Worm (Caenorhabditis elegans) whole organism, young adult: ENCODE results near the gene irld-6.

Source experiments
- B0261.1 ChIP-seq: sonication (generic microtip); optimal IDR thresholded peaks from 2 replicates; lab custom pipeline; 2016; ENCODE audit warnings: mild to moderate bottlenecking, missing genetic modification characterization, moderate library complexity, missing compliant biosample characterization
- B0336.3 ChIP-seq: fragments of 200-800 bp; sonication (Bioruptor generic); IDR thresholded peaks from 2 replicates; pipeline ENCODE4 v1.3.6; 2022; ENCODE audit warnings: missing genetic modification characterization, missing compliant biosample characterization
- F23B12.7 ChIP-seq: sonication (generic microtip); optimal IDR thresholded peaks from 2 replicates; lab custom pipeline; 2017; ENCODE audit warnings: missing genetic modification characterization, mild to moderate bottlenecking, missing compliant biosample characterization, antibody characterized with exemption, moderate library complexity; ENCODE audit not compliant: insufficient read depth
- F33H1.4 ChIP-seq: fragments of 200-800 bp; sonication (Bioruptor generic); IDR thresholded peaks from 2 replicates; pipeline ENCODE4 v1.3.6; 2022; ENCODE audit warnings: missing genetic modification reagents, missing genetic modification characterization, missing compliant biosample characterization
- F49E8.2 ChIP-seq: sonication (generic microtip); optimal IDR thresholded peaks from 3 replicates; lab custom pipeline; 2017; ENCODE audit warnings: missing genetic modification characterization, mild to moderate bottlenecking, missing compliant biosample characterization, antibody characterized with exemption, moderate library complexity; ENCODE audit not compliant: insufficient read depth
- F52B5.7 ChIP-seq: sonication (generic microtip); optimal IDR thresholded peaks from 2 replicates; lab custom pipeline; 2016; ENCODE audit warnings: mild to moderate bottlenecking, missing genetic modification characterization, missing compliant biosample characterization
- F55B11.4 ChIP-seq: sonication (generic microtip); optimal IDR thresholded peaks from 2 replicates; lab custom pipeline; 2016; ENCODE audit warnings: missing compliant biosample characterization, missing genetic modification characterization, borderline replicate concordance; ENCODE audit not compliant: insufficient read depth
- T07F8.4 ChIP-seq: sonication (generic microtip); optimal IDR thresholded peaks from 2 replicates; lab custom pipeline; 2016; ENCODE audit warnings: mild to moderate bottlenecking, missing genetic modification characterization, moderate library complexity, missing compliant biosample characterization
- T26A5.8 ChIP-seq: sonication (generic microtip); optimal IDR thresholded peaks from 2 replicates; lab custom pipeline; 2016; ENCODE audit warnings: missing genetic modification characterization, missing compliant biosample characterization
- Y95B8A.8 ChIP-seq: fragments of 200-800 bp; sonication (Bioruptor generic); IDR thresholded peaks from 2 replicates; pipeline ENCODE4 v1.3.6; 2022; ENCODE audit warnings: missing genetic modification reagents, missing genetic modification characterization, missing compliant biosample characterization
- atf-7 ChIP-seq: sonication (generic microtip); optimal IDR thresholded peaks from 2 replicates; lab custom pipeline; 2017; ENCODE audit warnings: mild to moderate bottlenecking, missing genetic modification characterization, missing compliant biosample characterization
- bed-2 ChIP-seq: fragments of 200-800 bp; sonication (Bioruptor generic); IDR thresholded peaks from 2 replicates; pipeline ENCODE4 v1.3.6; 2022; ENCODE audit warnings: missing genetic modification reagents, missing genetic modification characterization, missing compliant biosample characterization
- cebp-1 ChIP-seq, 2 experiments: fragments of 200-800 bp in 1 of 2; sonication (Bioruptor generic) in 1 of 2; sonication (generic microtip) in 1 of 2; IDR thresholded peaks in 1 of 2; optimal IDR thresholded peaks in 1 of 2; 2 replicates each; pipeline versions ENCODE4 v1.3.6 to Lab custom; 2017 to 2022; ENCODE audit warnings: missing compliant biosample characterization in 2 of 2, missing genetic modification characterization in 2 of 2, mild to moderate bottlenecking in 1 of 2, missing genetic modification reagents in 1 of 2, moderate library complexity in 1 of 2
- ceh-27 ChIP-seq: fragments of 200-800 bp; sonication (Bioruptor generic); optimal IDR thresholded peaks from 2 replicates; lab custom pipeline; 2018; ENCODE audit warnings: mild to moderate bottlenecking, missing genetic modification characterization, moderate library complexity, missing compliant biosample characterization
- ceh-40 ChIP-seq: fragments of 200-800 bp; sonication (Bioruptor generic); IDR thresholded peaks from 2 replicates; pipeline ENCODE4 v1.3.6; 2022; ENCODE audit warnings: missing genetic modification characterization, missing compliant biosample characterization
- ceh-79 ChIP-seq: sonication (generic microtip); optimal IDR thresholded peaks from 2 replicates; lab custom pipeline; 2017; ENCODE audit warnings: mild to moderate bottlenecking, missing genetic modification characterization, missing compliant biosample characterization
- dox-1 ChIP-seq: fragments of 200-800 bp; sonication (Bioruptor generic); IDR thresholded peaks from 2 replicates; pipeline ENCODE4 v1.3.6; 2022; ENCODE audit warnings: missing genetic modification reagents, missing genetic modification characterization, missing compliant biosample characterization
- dpl-1 ChIP-seq: fragments of 150-350 bp; optimal IDR thresholded peaks from 2 replicates; lab custom pipeline; 2014; ENCODE audit warnings: missing biosample characterization, missing genetic modification reagents, missing genetic modification characterization
- efl-1 ChIP-seq: fragments of 150-350 bp; optimal IDR thresholded peaks from 2 replicates; lab custom pipeline; 2014; ENCODE audit warnings: missing biosample characterization, missing genetic modification reagents, missing genetic modification characterization
- egrh-3 ChIP-seq: fragments of 200-800 bp; sonication (Bioruptor generic); IDR thresholded peaks from 2 replicates; pipeline ENCODE4 v1.3.6; 2022; ENCODE audit warnings: missing genetic modification reagents, missing genetic modification characterization, missing compliant biosample characterization
- ekl-4 ChIP-seq: fragments of 200-800 bp; sonication (Bioruptor generic); IDR thresholded peaks from 2 replicates; pipeline ENCODE4 v1.3.6; 2022; ENCODE audit warnings: missing genetic modification reagents, missing genetic modification characterization, missing compliant biosample characterization
- ets-4 ChIP-seq: fragments of 200-800 bp; sonication (Bioruptor generic); optimal IDR thresholded peaks from 2 replicates; lab custom pipeline; 2018; ENCODE audit warnings: mild to moderate bottlenecking, missing genetic modification characterization, missing compliant biosample characterization
- gei-17 ChIP-seq: fragments of 200-800 bp; sonication (Bioruptor generic); optimal IDR thresholded peaks from 2 replicates; lab custom pipeline; 2018; ENCODE audit warnings: mild to moderate bottlenecking, missing genetic modification characterization, missing compliant biosample characterization
- him-1 ChIP-seq: sonication (generic microtip); optimal IDR thresholded peaks from 2 replicates; lab custom pipeline; 2016; ENCODE audit warnings: missing genotype, missing genetic modification reagents, missing genetic modification characterization, missing compliant biosample characterization
- hmg-1.2 ChIP-seq: fragments of 200-800 bp; sonication (Bioruptor generic); IDR thresholded peaks from 2 replicates; pipeline ENCODE4 v1.3.6; 2022; ENCODE audit warnings: missing genetic modification reagents, missing genetic modification characterization, missing compliant biosample characterization
- hsf-1 ChIP-seq: fragments of 200-800 bp; sonication (Bioruptor generic); IDR thresholded peaks from 2 replicates; pipeline ENCODE4 v1.3.6; 2022; ENCODE audit warnings: missing genetic modification reagents, missing genetic modification characterization, missing compliant biosample characterization
- let-526 ChIP-seq: fragments of 200-800 bp; sonication (Bioruptor generic); IDR thresholded peaks from 2 replicates; pipeline ENCODE4 v1.3.6; 2022; ENCODE audit warnings: missing genetic modification reagents, missing genetic modification characterization, missing compliant biosample characterization
- lin-26 ChIP-seq: fragments of 200-800 bp; sonication (Bioruptor generic); IDR thresholded peaks from 2 replicates; pipeline ENCODE4 v1.3.6; 2022; ENCODE audit warnings: missing genetic modification reagents, missing genetic modification characterization, missing compliant biosample characterization
- lin-35 ChIP-seq, 3 experiments: fragments of 150-350 bp in 2 of 3; sonication (generic microtip) in 1 of 3; optimal IDR thresholded peaks; 2 replicates each; lab custom pipeline; 2014 to 2018; ENCODE audit warnings: missing biosample characterization in 3 of 3, missing genetic modification characterization in 3 of 3, missing genetic modification reagents in 3 of 3
- lin-40 ChIP-seq: sonication (generic microtip); optimal IDR thresholded peaks from 2 replicates; lab custom pipeline; 2016; ENCODE audit warnings: missing genetic modification characterization, mild to moderate bottlenecking, missing compliant biosample characterization, missing genotype, missing genetic modification reagents
- lir-1 ChIP-seq: fragments of 200-800 bp; sonication (Bioruptor generic); conservative IDR thresholded peaks from 2 replicates; pipeline ENCODE4 v1.3.6; 2022; ENCODE audit warnings: missing genetic modification reagents, missing genetic modification characterization, missing compliant biosample characterization
- lsl-1 ChIP-seq: fragments of 200-800 bp; sonication (Bioruptor generic); optimal IDR thresholded peaks from 2 replicates; lab custom pipeline; 2018; ENCODE audit warnings: mild to moderate bottlenecking, missing genetic modification characterization, moderate library complexity, missing compliant biosample characterization
- lsy-27 ChIP-seq: sonication (generic microtip); optimal IDR thresholded peaks from 2 replicates; lab custom pipeline; 2017; ENCODE audit warnings: missing genetic modification characterization, mild to moderate bottlenecking, missing compliant biosample characterization, antibody characterized with exemption, missing genotype, borderline replicate concordance; ENCODE audit not compliant: insufficient read depth
- madf-3 ChIP-seq: fragments of 200-800 bp; sonication (Bioruptor generic); IDR thresholded peaks from 2 replicates; pipeline ENCODE4 v1.3.6; 2022; ENCODE audit warnings: missing genetic modification reagents, missing genetic modification characterization, missing compliant biosample characterization
- nfya-1 ChIP-seq: sonication (generic microtip); optimal IDR thresholded peaks from 2 replicates; lab custom pipeline; 2017; ENCODE audit warnings: antibody characterized with exemption, missing compliant biosample characterization, missing genetic modification characterization, borderline replicate concordance; ENCODE audit not compliant: insufficient read depth
- nfyb-1 ChIP-seq: fragments of 200-800 bp; sonication (Bioruptor generic); IDR thresholded peaks from 2 replicates; pipeline ENCODE4 v1.3.6; 2022; ENCODE audit warnings: missing genetic modification reagents, missing genetic modification characterization, missing compliant biosample characterization
- nhr-179 ChIP-seq: sonication (generic microtip); optimal IDR thresholded peaks from 2 replicates; lab custom pipeline; 2016; ENCODE audit warnings: mild to moderate bottlenecking, missing genetic modification characterization, missing compliant biosample characterization
- nhr-27 ChIP-seq: fragments of 200-800 bp; sonication (Bioruptor generic); optimal IDR thresholded peaks from 2 replicates; lab custom pipeline; 2018; ENCODE audit warnings: mild to moderate bottlenecking, missing genetic modification characterization, moderate library complexity, missing compliant biosample characterization
- rec-8 ChIP-seq, 2 experiments: sonication (generic microtip); optimal IDR thresholded peaks; 2 replicates each; lab custom pipeline; 2016; ENCODE audit warnings: mild to moderate bottlenecking in 2 of 2, missing genetic modification characterization in 2 of 2, missing genetic modification reagents in 2 of 2, missing genotype in 2 of 2, missing biosample characterization in 1 of 2, missing compliant biosample characterization in 1 of 2, moderate library complexity in 1 of 2
- snpc-1.3 ChIP-seq: sonication (generic microtip); optimal IDR thresholded peaks from 2 replicates; lab custom pipeline; 2017; ENCODE audit warnings: missing genetic modification characterization, mild to moderate bottlenecking, missing compliant biosample characterization, antibody characterized with exemption, moderate library complexity, missing genotype, missing genetic modification reagents; ENCODE audit not compliant: insufficient read depth
- somi-1 ChIP-seq: fragments of 200-800 bp; sonication (Bioruptor generic); optimal IDR thresholded peaks from 2 replicates; lab custom pipeline; 2018; ENCODE audit warnings: mild to moderate bottlenecking, missing genetic modification characterization, missing compliant biosample characterization
- tbp1 ChIP-seq: fragments of 200-800 bp; sonication (Bioruptor generic); optimal IDR thresholded peaks from 2 replicates; lab custom pipeline; 2018; ENCODE audit warnings: mild to moderate bottlenecking, missing genetic modification characterization, missing compliant biosample characterization
- tlf-1 ChIP-seq: fragments of 200-800 bp; sonication (Bioruptor generic); optimal IDR thresholded peaks from 2 replicates; lab custom pipeline; 2018; ENCODE audit warnings: mild to moderate bottlenecking, missing genetic modification characterization, missing compliant biosample characterization
- unc-130 ChIP-seq: sonication (generic microtip); optimal IDR thresholded peaks from 2 replicates; lab custom pipeline; 2016; ENCODE audit warnings: missing genetic modification reagents, missing genetic modification characterization, missing compliant biosample characterization
- zim-3 ChIP-seq: sonication (generic microtip); optimal IDR thresholded peaks from 2 replicates; lab custom pipeline; 2017; ENCODE audit warnings: mild to moderate bottlenecking, missing genetic modification characterization, moderate library complexity, missing compliant biosample characterization
- ztf-28 ChIP-seq: fragments of 200-800 bp; sonication (Bioruptor generic); IDR thresholded peaks from 2 replicates; pipeline ENCODE4 v1.3.6; 2022; ENCODE audit warnings: missing genetic modification reagents, missing genetic modification characterization, missing compliant biosample characterization
- ztf-6 ChIP-seq: fragments of 200-800 bp; sonication (Bioruptor generic); IDR thresholded peaks from 2 replicates; pipeline ENCODE4 v1.3.6; 2022; ENCODE audit warnings: missing genetic modification reagents, missing genetic modification characterization, missing compliant biosample characterization

Gene irld-6

ce11 chrV:10729456-10729904 is 27.1 kb downstream of the irld-6 start (continued):
- no peak for TF ChIP-seq unc-130
- no peak for TF ChIP-seq nfya-1 (tag; lab: Kevin White, UChicago)
- peak; percentile 18 for TF ChIP-seq lin-40 (tag; lab: Kevin White, UChicago)
- no peak for TF ChIP-seq ceh-79 (tag; lab: Kevin White, UChicago)
- no peak for TF ChIP-seq zim-3 (tag; lab: Kevin White, UChicago)
- no peak for TF ChIP-seq B0336.3 (GFP tag; lab: Robert Waterston, UW)
- TF ChIP-seq ztf-6, result no peak
- TF ChIP-seq T26A5.8, result no peak
- TF ChIP-seq snpc-1.3 (tag; lab: Kevin White, UChicago), result no peak
- TF ChIP-seq dpl-1 (GFP tag; lab: Kevin White, UChicago), result no peak
- no peak for TF ChIP-seq F52B5.7 (tag; lab: Kevin White, UChicago)
- TF ChIP-seq efl-1 (GFP tag; lab: Kevin White, UChicago), result no peak
- no peak for TF ChIP-seq ztf-28 (GFP tag; lab: Robert Waterston, UW)
- no peak for TF ChIP-seq hmg-1.2
- no peak for TF ChIP-seq bed-2 (GFP tag; lab: Robert Waterston, UW)
- TF ChIP-seq rec-8 (tag; optimal IDR thresholded peaks at IDR 0.05; lab: Kevin White, UChicago), result no peak
- TF ChIP-seq F33H1.4 (GFP tag; lab: Robert Waterston, UW), result no peak
- no peak for TF ChIP-seq F49E8.2 (tag; lab: Kevin White, UChicago)
- no peak for TF ChIP-seq lin-35 (GFP tag; optimal IDR thresholded peaks at IDR 0.05; lab: Kevin White, UChicago)
- no peak for TF ChIP-seq ekl-4 (GFP tag; lab: Robert Waterston, UW)
- no peak for TF ChIP-seq gei-17 (GFP tag; lab: Kevin White, UChicago)
- TF ChIP-seq F23B12.7, result no peak
- no peak for TF ChIP-seq lsy-27 (tag; lab: Kevin White, UChicago)
- no peak for TF ChIP-seq hsf-1 (GFP tag; lab: Robert Waterston, UW)
- TF ChIP-seq tlf-1, result no peak
- TF ChIP-seq atf-7 (tag; lab: Kevin White, UChicago), result peak; percentile 51
- no peak for TF ChIP-seq madf-3
- no peak for TF ChIP-seq somi-1 (GFP tag; lab: Kevin White, UChicago)
- TF ChIP-seq tbp1 (GFP tag; lab: Kevin White, UChicago), result peak; percentile 5
- no peak for TF ChIP-seq him-1 (tag; lab: Kevin White, UChicago)
- no peak for TF ChIP-seq lin-26
- no peak for TF ChIP-seq lir-1 (GFP tag; lab: Robert Waterston, UW)
- TF ChIP-seq dox-1, result peak; percentile 15; the same call in 1 of the 2 replicates
- no peak for TF ChIP-seq ceh-40 (GFP tag; lab: Robert Waterston, UW)
- TF ChIP-seq nfyb-1, result no peak
- no peak for TF ChIP-seq cebp-1 (GFP tag; IDR thresholded peaks at IDR 0.05; lab: Robert Waterston, UW)
- peak; percentile 38 for TF ChIP-seq cebp-1 (tag; optimal IDR thresholded peaks at IDR 0.05; lab: Kevin White, UChicago)
- TF ChIP-seq F55B11.4 (tag; lab: Kevin White, UChicago), result no peak
- TF ChIP-seq nhr-27, result no peak
- TF ChIP-seq ceh-27 (GFP tag; lab: Kevin White, UChicago), result no peak
- no peak for TF ChIP-seq T07F8.4 (tag; lab: Kevin White, UChicago)
- TF ChIP-seq B0261.1 (tag; lab: Kevin White, UChicago), result no peak
- TF ChIP-seq egrh-3, result no peak
- no peak for TF ChIP-seq let-526
- no peak for TF ChIP-seq Y95B8A.8 (GFP tag; lab: Robert Waterston, UW)
- TF ChIP-seq lsl-1 (GFP tag; lab: Kevin White, UChicago), result no peak
- TF ChIP-seq ets-4 (GFP tag; lab: Kevin White, UChicago), result peak; percentile 35
- TF ChIP-seq nhr-179, result no peak
